Fruit fly (Drosophila melanogaster) whole organism, embryonic: ENCODE data around the gene cnir.

ENCODE experiments used
- Blimp-1 ChIP-seq: fragments of 200-800 bp; sonication (Bioruptor generic); optimal IDR thresholded peaks from 3 replicates; lab custom pipeline; 2018; ENCODE audit warnings: missing biosample characterization, missing genetic modification characterization, mild to moderate bottlenecking, moderate library complexity, missing genetic modification reagents
- CG10959 ChIP-seq: fragments of 200-800 bp; sonication (Bioruptor generic); IDR thresholded peaks from 2 replicates; pipeline ENCODE4 v1.3.6; 2022; ENCODE audit warnings: missing biosample characterization, missing genetic modification characterization
- CG11093 ChIP-seq: fragments of 200-800 bp; sonication (Bioruptor generic); IDR thresholded peaks from 3 replicates; pipeline ENCODE4 v1.3.6; 2022; ENCODE audit warnings: missing biosample characterization, missing genetic modification characterization
- CG11456 ChIP-seq: fragments of 200-800 bp; sonication (Bioruptor generic); IDR thresholded peaks from 3 replicates; pipeline ENCODE4 v1.3.6; 2022; ENCODE audit warnings: missing biosample characterization, missing genetic modification characterization
- CG12299 ChIP-seq: fragments of 200-800 bp; sonication (Bioruptor generic); optimal IDR thresholded peaks from 2 replicates; lab custom pipeline; 2018; ENCODE audit warnings: missing biosample characterization, mild to moderate bottlenecking, missing genetic modification characterization
- CG12391 ChIP-seq: fragments of 200-800 bp; sonication (Bioruptor generic); optimal IDR thresholded peaks from 3 replicates; lab custom pipeline; 2018; ENCODE audit warnings: missing biosample characterization, mild to moderate bottlenecking, missing genetic modification characterization, moderate library complexity
- CG13894 ChIP-seq: fragments of 200-800 bp; sonication (Bioruptor generic); optimal IDR thresholded peaks from 3 replicates; lab custom pipeline; 2018; ENCODE audit warnings: missing biosample characterization, mild to moderate bottlenecking, missing genetic modification characterization, moderate library complexity
- CG17359 ChIP-seq: fragments of 200-800 bp; sonication (Bioruptor generic); optimal IDR thresholded peaks from 3 replicates; lab custom pipeline; 2018; ENCODE audit warnings: missing biosample characterization, mild to moderate bottlenecking, missing genetic modification characterization, moderate library complexity
- CG18011 ChIP-seq: fragments of 200-800 bp; sonication (Bioruptor generic); optimal IDR thresholded peaks from 2 replicates; lab custom pipeline; 2017; ENCODE audit warnings: missing biosample characterization, missing genetic modification characterization, mild to moderate bottlenecking, moderate library complexity, missing genotype
- CG3065 ChIP-seq: fragments of 200-800 bp; sonication (Bioruptor generic); optimal IDR thresholded peaks from 2 replicates; lab custom pipeline; 2016; ENCODE audit warnings: missing biosample characterization, missing genetic modification characterization
- CG3163 ChIP-seq: fragments of 200-800 bp; sonication (Bioruptor generic); optimal IDR thresholded peaks from 3 replicates; lab custom pipeline; 2016; ENCODE audit warnings: missing biosample characterization, missing genetic modification characterization
- CG33557 ChIP-seq: fragments of 200-800 bp; sonication (Bioruptor generic); optimal IDR thresholded peaks from 2 replicates; lab custom pipeline; 2019; ENCODE audit warnings: missing biosample characterization, mild to moderate bottlenecking, missing genetic modification characterization, moderate library complexity
- CG6654 ChIP-seq: fragments of 200-800 bp; sonication (Bioruptor generic); optimal IDR thresholded peaks from 2 replicates; lab custom pipeline; 2017; ENCODE audit warnings: missing biosample characterization, mild to moderate bottlenecking, missing genetic modification characterization
- CG7271 ChIP-seq: fragments of 200-800 bp; sonication (Bioruptor generic); optimal IDR thresholded peaks from 2 replicates; lab custom pipeline; 2018; ENCODE audit warnings: missing biosample characterization, mild to moderate bottlenecking, missing genetic modification characterization, moderate library complexity
- CG8924 ChIP-seq: fragments of 200-800 bp; optimal IDR thresholded peaks from 3 replicates; lab custom pipeline; 2019; ENCODE audit warnings: missing biosample characterization, mild to moderate bottlenecking, missing genetic modification characterization, moderate library complexity
- CHES-1-like ChIP-seq: fragments of 200-800 bp; sonication (Bioruptor generic); optimal IDR thresholded peaks from 2 replicates; lab custom pipeline; 2016; ENCODE audit warnings: missing biosample characterization, missing genetic modification characterization
- D ChIP-seq, 2 experiments: fragments of 200-800 bp in 1 of 2; fragments of >200 bp in 1 of 2; sonication (Bioruptor generic) in 1 of 2; optimal IDR thresholded peaks; 2 replicates in 1 of 2; 3 replicates in 1 of 2; lab custom pipeline; 2017; ENCODE audit warnings: mild to moderate bottlenecking in 1 of 2, missing biosample characterization in 1 of 2, missing genetic modification characterization in 1 of 2, missing genetic modification reagents in 1 of 2
- Deaf1 ChIP-seq: fragments of 200-800 bp; optimal IDR thresholded peaks from 3 replicates; lab custom pipeline; 2019; ENCODE audit warnings: missing biosample characterization, mild to moderate bottlenecking, missing genetic modification characterization, moderate library complexity
- Doc2 ChIP-seq: fragments of 200-800 bp; sonication (Bioruptor generic); IDR thresholded peaks from 2 replicates; pipeline ENCODE4 v1.3.6; 2022; ENCODE audit warnings: missing biosample characterization, missing genetic modification characterization
- Dref ChIP-seq: fragments of 200-800 bp; sonication (Bioruptor generic); IDR thresholded peaks from 2 replicates; pipeline ENCODE4 v1.3.6; 2022; ENCODE audit warnings: missing biosample characterization, missing genetic modification characterization
- ERR ChIP-seq: fragments of 200-800 bp; sonication (Bioruptor generic); optimal IDR thresholded peaks from 2 replicates; lab custom pipeline; 2016; ENCODE audit warnings: missing biosample characterization, missing genetic modification characterization
- Fer1 ChIP-seq: fragments of 200-800 bp; sonication (Bioruptor generic); optimal IDR thresholded peaks from 2 replicates; lab custom pipeline; 2017; ENCODE audit warnings: missing biosample characterization, mild to moderate bottlenecking, missing genetic modification characterization
- Fer2 ChIP-seq: fragments of 200-800 bp; sonication (Bioruptor generic); optimal IDR thresholded peaks from 2 replicates; lab custom pipeline; 2018; ENCODE audit warnings: missing biosample characterization, mild to moderate bottlenecking, missing genetic modification characterization, moderate library complexity
- H2.0 ChIP-seq: fragments of 200-800 bp; sonication (Bioruptor generic); IDR thresholded peaks from 2 replicates; pipeline ENCODE4 v1.3.6; 2022; ENCODE audit warnings: missing biosample characterization, missing genetic modification characterization
- Mad ChIP-seq: fragments of 200-800 bp; sonication (Bioruptor generic); optimal IDR thresholded peaks from 2 replicates; lab custom pipeline; 2016; ENCODE audit warnings: missing biosample characterization, missing genetic modification characterization
- Med ChIP-seq: fragments of 200-800 bp; sonication (Bioruptor generic); peaks from one replicate; lab custom pipeline; 2016; ENCODE audit warnings: missing biosample characterization, missing genetic modification characterization, mild to moderate bottlenecking, inconsistent platforms, moderate library complexity
- Neu2 ChIP-seq: fragments of 200-800 bp; sonication (Bioruptor generic); optimal IDR thresholded peaks from 3 replicates; lab custom pipeline; 2016; ENCODE audit warnings: missing biosample characterization, missing genetic modification characterization, borderline replicate concordance
- Pdp1 ChIP-seq, 2 experiments: fragments of 200-800 bp; sonication (Bioruptor generic); optimal IDR thresholded peaks; 3 replicates each; lab custom pipeline; 2016; ENCODE audit warnings: missing biosample characterization in 2 of 2, missing genetic modification characterization in 2 of 2, mild to moderate bottlenecking in 1 of 2, moderate library complexity in 1 of 2
- Ptx1 ChIP-seq: fragments of 200-800 bp; sonication (Bioruptor generic); IDR thresholded peaks from 2 replicates; pipeline ENCODE4 v1.3.6; 2022; ENCODE audit warnings: missing biosample characterization, missing genetic modification characterization
- TFAM ChIP-seq: fragments of 200-800 bp; sonication (Bioruptor generic); optimal IDR thresholded peaks from 2 replicates; lab custom pipeline; 2017; ENCODE audit warnings: missing biosample characterization, missing genetic modification characterization, inconsistent platforms
- Taf1 ChIP-seq: fragments of 200-800 bp; sonication (Bioruptor generic); IDR thresholded peaks from 2 replicates; pipeline ENCODE4 v1.3.6; 2022; ENCODE audit warnings: missing biosample characterization, missing genetic modification characterization
- Trl ChIP-seq, 3 experiments: fragments of >200 bp in 2 of 3; fragments of 200-800 bp in 1 of 3; sonication (Bioruptor generic) in 1 of 3; optimal IDR thresholded peaks; 2 replicates in 1 of 3; 3 replicates in 2 of 3; lab custom pipeline; 2016 to 2017; ENCODE audit warnings: missing biosample characterization in 1 of 3, missing genetic modification characterization in 1 of 3
- abd-A ChIP-seq: fragments of 200-800 bp; sonication (Bioruptor generic); optimal IDR thresholded peaks from 3 replicates; lab custom pipeline; 2019; ENCODE audit warnings: missing biosample characterization, mild to moderate bottlenecking, missing genetic modification characterization, moderate library complexity
- caup ChIP-seq: fragments of 200-800 bp; sonication (Bioruptor generic); optimal IDR thresholded peaks from 3 replicates; lab custom pipeline; 2017; ENCODE audit warnings: missing biosample characterization, mild to moderate bottlenecking, missing genetic modification characterization, moderate library complexity; ENCODE audit not compliant: severe bottlenecking
- chinmo ChIP-seq: fragments of 200-800 bp; sonication (Bioruptor generic); IDR thresholded peaks from 4 replicates; pipeline ENCODE4 v1.3.6; 2022; ENCODE audit warnings: missing biosample characterization, missing genetic modification characterization; ENCODE audit not compliant: partially characterized antibody
- disco-r ChIP-seq: fragments of 200-800 bp; sonication (Bioruptor generic); optimal IDR thresholded peaks from 2 replicates; lab custom pipeline; 2016; ENCODE audit warnings: missing biosample characterization, missing genetic modification characterization
- ewg ChIP-seq: fragments of 200-800 bp; sonication (Bioruptor generic); optimal IDR thresholded peaks from 3 replicates; lab custom pipeline; 2017; ENCODE audit warnings: mild to moderate bottlenecking, missing biosample characterization, missing genetic modification reagents, missing genetic modification characterization
- gsb ChIP-seq: fragments of 200-800 bp; sonication (Bioruptor generic); IDR thresholded peaks from 2 replicates; pipeline ENCODE4 v1.3.6; 2022; ENCODE audit warnings: missing biosample characterization, missing genetic modification characterization
- hkb ChIP-seq, 2 experiments: fragments of 200-800 bp in 1 of 2; fragments of >200 bp in 1 of 2; sonication (Bioruptor generic) in 1 of 2; IDR thresholded peaks in 1 of 2; optimal IDR thresholded peaks in 1 of 2; 2 replicates each; pipeline versions ENCODE4 v1.3.6 to Lab custom; 2017 to 2022; ENCODE audit warnings: missing biosample characterization in 1 of 2, missing genetic modification characterization in 1 of 2
- kay ChIP-seq: fragments of 200-800 bp; sonication (Bioruptor generic); optimal IDR thresholded peaks from 2 replicates; lab custom pipeline; 2016; ENCODE audit warnings: missing biosample characterization, missing genetic modification characterization
- klu ChIP-seq: fragments of 200-800 bp; sonication (Bioruptor generic); IDR thresholded peaks from 2 replicates; pipeline ENCODE4 v1.3.6; 2022; ENCODE audit warnings: missing biosample characterization, missing genetic modification characterization
- lilli ChIP-seq: fragments of 200-800 bp; sonication (Bioruptor generic); optimal IDR thresholded peaks from 3 replicates; lab custom pipeline; 2016; ENCODE audit warnings: missing biosample characterization, missing genetic modification characterization
- onecut ChIP-seq: fragments of 200-800 bp; sonication (Bioruptor generic); IDR thresholded peaks from 2 replicates; pipeline ENCODE4 v1.3.6; 2022; ENCODE audit warnings: missing biosample characterization, missing genetic modification characterization
- run ChIP-seq: fragments of 200-800 bp; sonication (Bioruptor generic); optimal IDR thresholded peaks from 3 replicates; lab custom pipeline; 2018; ENCODE audit warnings: missing biosample characterization, mild to moderate bottlenecking, missing genetic modification characterization
- scrt ChIP-seq: fragments of 200-800 bp; sonication (Bioruptor generic); optimal IDR thresholded peaks from 2 replicates; lab custom pipeline; 2018; ENCODE audit warnings: missing biosample characterization, mild to moderate bottlenecking, missing genetic modification characterization, moderate library complexity
- sd ChIP-seq: fragments of 200-800 bp; sonication (Bioruptor generic); optimal IDR thresholded peaks from 3 replicates; lab custom pipeline; 2018; ENCODE audit warnings: missing biosample characterization, mild to moderate bottlenecking, missing genetic modification characterization, moderate library complexity
- tio ChIP-seq: fragments of 200-800 bp; sonication (Bioruptor generic); optimal IDR thresholded peaks from 2 replicates; lab custom pipeline; 2017; ENCODE audit warnings: missing biosample characterization, missing genetic modification characterization, inconsistent platforms
- zfh1 ChIP-seq: fragments of 200-800 bp; sonication (Bioruptor generic); IDR thresholded peaks from 3 replicates; pipeline ENCODE4 v1.3.6; 2022; ENCODE audit warnings: missing biosample characterization, missing genetic modification characterization

Gene cnir

dm6 chr2L:3039774-3040173 lies at the start of gene cnir, which contains the start of gene CG17221 (continued):
- TF ChIP-seq Blimp-1 (GFP tag; lab: Kevin White, UChicago), result peak; percentile 46
- no peak for TF ChIP-seq gsb (GFP tag; lab: Robert Waterston, UW)
- TF ChIP-seq Doc2 (GFP tag; lab: Robert Waterston, UW), result no peak
- TF ChIP-seq CG7271 (tag; lab: Kevin White, UChicago), result no peak
- peak; percentile 23 for TF ChIP-seq sd (tag; lab: Kevin White, UChicago)
- TF ChIP-seq D (optimal IDR thresholded peaks at IDR 0.05; lab: Kevin White, UChicago), result no peak
- TF ChIP-seq D (GFP tag; optimal IDR thresholded peaks at IDR 0.05; lab: Kevin White, UChicago), result peak; percentile 38
- TF ChIP-seq CG12391, result peak; percentile 78
- TF ChIP-seq Fer1 (GFP tag; lab: Kevin White, UChicago), result peak; percentile 79
- TF ChIP-seq hkb (optimal IDR thresholded peaks at IDR 0.05; lab: Kevin White, UChicago), result no peak
- TF ChIP-seq hkb (GFP tag; IDR thresholded peaks at IDR 0.05; lab: Robert Waterston, UW), result no peak
- peak; percentile 18 for TF ChIP-seq CG33557 (GFP tag; lab: Kevin White, UChicago)
- TF ChIP-seq ERR, result peak; percentile 48
- TF ChIP-seq caup (GFP tag; lab: Kevin White, UChicago), result peak; percentile 58
- peak; percentile 19 for TF ChIP-seq Deaf1 (tag; lab: Kevin White, UChicago)
- peak; percentile 72 for TF ChIP-seq Fer2 (tag; lab: Kevin White, UChicago)
- TF ChIP-seq CG3065 (GFP tag; lab: Kevin White, UChicago), result no peak
- peak; percentile 61 for TF ChIP-seq CG8924 (tag; lab: Kevin White, UChicago)
- TF ChIP-seq Dref, result peak; percentile 56
- no peak for TF ChIP-seq CG11093
- no peak for TF ChIP-seq CG10959 (GFP tag; lab: Robert Waterston, UW)
- TF ChIP-seq CG3163 (GFP tag; lab: Kevin White, UChicago), result peak; percentile 15
- TF ChIP-seq zfh1 (GFP tag; lab: Robert Waterston, UW), result no peak
- no peak for TF ChIP-seq klu
- TF ChIP-seq Mad (GFP tag; lab: Kevin White, UChicago), result peak; percentile 68
- TF ChIP-seq CG17359 (tag; lab: Kevin White, UChicago), result peak; percentile 58
- TF ChIP-seq CHES-1-like, result peak; percentile 79

- TF ChIP-seq CG8924 (tag; lab: Kevin White, UChicago), result no peak
- TF ChIP-seq CG12299, result no peak
- no peak for TF ChIP-seq TFAM
- no peak for TF ChIP-seq H2.0 (GFP tag; lab: Robert Waterston, UW)
- peak in 1 of 2 experiments; percentile 73 for TF ChIP-seq Pdp1 (GFP tag; optimal IDR thresholded peaks at IDR 0.05; lab: Kevin White, UChicago)
- no peak for TF ChIP-seq Taf1 (GFP tag; lab: Robert Waterston, UW)
- TF ChIP-seq CG6654, result peak; percentile 83
- TF ChIP-seq tio (GFP tag; lab: Kevin White, UChicago), result no peak
- 0 out of 4 replicates have a peak, but pooled peaks have one; percentile 45 for TF ChIP-seq chinmo
- TF ChIP-seq abd-A (tag; lab: Kevin White, UChicago), result peak; percentile 77
- TF ChIP-seq run (tag; lab: Kevin White, UChicago), result no peak
- TF ChIP-seq onecut (GFP tag; lab: Robert Waterston, UW), result peak; percentile 89
- TF ChIP-seq Med (GFP tag; lab: Kevin White, UChicago), result peak; percentile 64
- no peak for TF ChIP-seq CG11456
- peak; percentile 2 for TF ChIP-seq kay (GFP tag; lab: Kevin White, UChicago)
- peak in 1 of 2 experiments; percentile 7 for TF ChIP-seq Trl (optimal IDR thresholded peaks at IDR 0.05; lab: Kevin White, UChicago)
- TF ChIP-seq Trl (GFP tag; optimal IDR thresholded peaks at IDR 0.05; lab: Kevin White, UChicago), result no peak
- no peak for TF ChIP-seq Neu2 (GFP tag; lab: Kevin White, UChicago)
- TF ChIP-seq Ptx1 (GFP tag; lab: Robert Waterston, UW), result no peak
- TF ChIP-seq CG13894 (tag; lab: Kevin White, UChicago), result peak; percentile 84
- TF ChIP-seq lilli (GFP tag; lab: Kevin White, UChicago), result no peak
- TF ChIP-seq scrt (GFP tag; lab: Kevin White, UChicago), result peak; percentile 68
- no peak for TF ChIP-seq disco-r
- peak; percentile 87 for TF ChIP-seq ewg (GFP tag; lab: Kevin White, UChicago)
- no peak for TF ChIP-seq CG18011 (GFP tag; lab: Kevin White, UChicago)
Observed at dm6 chr2L:3088238-3088874, 48.7 kb upstream of the cnir start.
